Worm (Caenorhabditis elegans) whole organism, L4 larva: Measurements from ENCODE around the gene zmp-2.

ENCODE experiments used
- R02D3.7 ChIP-seq: fragments of 150-350 bp; sonication (generic microtip); optimal IDR thresholded peaks from 3 replicates; lab custom pipeline; 2014; ENCODE audit warnings: missing biosample characterization, missing genetic modification characterization
- T26A8.4 ChIP-seq: fragments of 200-800 bp; sonication (Bioruptor generic); IDR thresholded peaks from 2 replicates; pipeline ENCODE4 v1.3.6; 2022; ENCODE audit warnings: missing genetic modification characterization, missing compliant biosample characterization
- ceh-82 ChIP-seq: sonication (generic microtip); optimal IDR thresholded peaks from 2 replicates; lab custom pipeline; 2017; ENCODE audit warnings: missing biosample characterization, missing genetic modification characterization
- egl-43 ChIP-seq: fragments of 200-800 bp; sonication (Bioruptor generic); IDR thresholded peaks from 2 replicates; pipeline ENCODE4 v1.3.6; 2022; ENCODE audit warnings: missing genetic modification reagents, missing genetic modification characterization, missing compliant biosample characterization
- fkh-10 ChIP-seq: fragments of 150-350 bp; optimal IDR thresholded peaks from 2 replicates; lab custom pipeline; 2014; ENCODE audit warnings: missing biosample characterization, missing genetic modification reagents, missing genetic modification characterization
- lin-39 ChIP-seq: fragments of 150-350 bp; optimal IDR thresholded peaks from 2 replicates; lab custom pipeline; 2014; ENCODE audit warnings: missing biosample characterization, missing genetic modification reagents, missing genetic modification characterization
- mxl-3 ChIP-seq: fragments of 200-800 bp; sonication (Bioruptor generic); optimal IDR thresholded peaks from 2 replicates; lab custom pipeline; 2018; ENCODE audit warnings: mild to moderate bottlenecking, missing genetic modification characterization, missing compliant biosample characterization
- nhr-28 ChIP-seq: fragments of 150-350 bp; optimal IDR thresholded peaks from 2 replicates; lab custom pipeline; 2014; ENCODE audit warnings: missing biosample characterization, missing genetic modification characterization
- sdz-12 ChIP-seq: fragments of 200-800 bp; sonication (Bioruptor generic); optimal IDR thresholded peaks from 2 replicates; lab custom pipeline; 2018; ENCODE audit warnings: mild to moderate bottlenecking, missing genetic modification characterization, missing compliant biosample characterization
- unc-39 ChIP-seq: sonication (generic microtip); optimal IDR thresholded peaks from 2 replicates; lab custom pipeline; 2017; ENCODE audit warnings: missing biosample characterization, missing genetic modification characterization
- ztf-11 ChIP-seq: fragments of 150-350 bp; optimal IDR thresholded peaks from 2 replicates; lab custom pipeline; 2014; ENCODE audit warnings: missing biosample characterization, missing genetic modification characterization

DNA sequence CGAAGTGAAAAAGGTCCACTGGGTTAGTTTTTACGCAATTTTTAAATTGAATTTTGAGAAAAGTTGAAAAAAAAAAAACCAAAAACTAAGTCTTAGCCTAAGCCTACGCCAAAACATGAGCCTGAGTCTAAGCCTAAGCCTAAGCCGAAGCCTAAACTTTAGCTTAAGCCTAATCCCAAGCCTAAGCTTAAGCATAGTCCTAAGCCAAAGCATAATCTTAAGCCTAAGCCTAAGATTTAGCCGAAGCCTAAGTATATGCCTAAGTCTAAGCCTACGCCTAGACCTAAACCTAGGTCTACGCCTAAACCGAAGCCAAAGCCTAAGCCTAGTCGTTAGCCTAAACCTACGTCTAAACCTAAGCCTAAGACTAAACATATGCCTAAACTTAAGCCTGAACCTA, 5.5 kb downstream of the zmp-2 start:
- TF ChIP-seq ztf-11 (tag; lab: Kevin White, UChicago) (no peak), R02D3.7 (tag; lab: Kevin White, UChicago) (no peak), mxl-3 (GFP tag; lab: Kevin White, UChicago) (no peak), unc-39 (tag; lab: Kevin White, UChicago) (no peak), egl-43 (no peak), fkh-10 (GFP tag; lab: Kevin White, UChicago) (no peak), lin-39 (no peak), nhr-28 (tag; lab: Kevin White, UChicago) (no peak), T26A8.4 (no peak), ceh-82 (tag; lab: Kevin White, UChicago) (no peak), sdz-12 (GFP tag; lab: Kevin White, UChicago) (no peak)
